Fruit fly (Drosophila melanogaster): ENCODE measurements around the gene PIG-P.
A peak's percentile ranks its signal among the peaks of the same experiment; 100 is the strongest.

Gene PIG-P

DNA sequence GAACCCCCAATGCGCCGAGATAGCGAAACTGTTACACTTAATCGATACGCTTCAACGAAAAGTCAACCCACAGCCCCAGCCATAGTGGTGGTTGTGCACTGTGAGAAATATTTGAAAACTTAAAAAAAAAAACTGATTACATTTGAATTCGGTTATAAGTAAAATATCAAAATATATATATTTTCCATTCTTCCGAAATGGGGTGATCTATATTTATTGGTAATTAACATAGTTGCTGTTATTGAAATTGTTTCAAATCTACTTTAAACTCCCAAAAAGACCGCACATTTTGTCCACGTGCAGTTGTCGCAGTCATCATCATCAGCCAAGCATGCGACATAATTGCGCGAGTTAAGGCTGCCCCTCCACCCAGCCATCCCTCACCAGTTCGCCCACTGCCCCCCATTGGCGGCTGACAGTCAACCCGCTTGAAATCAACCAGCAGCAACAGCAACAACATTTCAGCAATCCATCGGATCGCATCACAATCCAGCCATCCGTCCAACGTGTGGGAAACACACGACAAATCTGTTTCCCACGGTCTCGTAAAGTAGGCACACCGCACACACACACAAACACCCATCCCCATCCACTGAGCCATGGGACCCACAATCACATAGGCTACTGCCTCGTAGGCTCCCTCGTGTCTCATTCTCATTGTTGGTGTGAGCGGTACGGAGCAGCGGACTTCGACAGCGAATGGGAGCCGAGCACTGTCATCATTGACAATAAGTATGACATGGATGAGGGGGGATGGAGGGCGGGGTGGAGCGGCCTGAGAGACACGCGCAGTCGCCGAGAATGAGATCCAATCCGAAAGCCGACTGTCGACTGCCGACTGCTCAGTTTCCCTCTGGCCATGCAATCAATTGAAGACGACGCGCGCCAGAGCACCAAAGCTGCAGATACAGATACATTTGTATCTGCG lies 37.5 kb downstream of the PIG-P start (continued):
- TF ChIP-seq CG11247 (GFP tag; IDR thresholded peaks at IDR 0.05) (no peak), HLH3B (GFP tag; IDR thresholded peaks at IDR 0.05) (peak; percentile 31; the same call in 1 of the 2 replicates), CG2875 (GFP tag; optimal IDR thresholded peaks at IDR 0.05) (peak; percentile 55), az2 (GFP tag; optimal IDR thresholded peaks at IDR 0.05) (peak; percentile 67), CG10321 (GFP tag; IDR thresholded peaks at IDR 0.05) (no peak), pfk (GFP tag; optimal IDR thresholded peaks at IDR 0.05) (no peak), CG10462 (GFP tag; optimal IDR thresholded peaks at IDR 0.05) (peak; percentile 21), Bteb2 (GFP tag; optimal IDR thresholded peaks at IDR 0.05) (no peak), tap (tag; optimal IDR thresholded peaks at IDR 0.05) (peak; percentile 1), CG4328 (GFP tag; optimal IDR thresholded peaks at IDR 0.05) (no peak), tll (GFP tag; optimal IDR thresholded peaks at IDR 0.05) (no peak), CG11696 (GFP tag; IDR thresholded peaks at IDR 0.05) (no peak), onecut (GFP tag; IDR thresholded peaks at IDR 0.05) (0 out of 2 replicates have a peak, but pooled peaks have one; percentile 15), Doc3 (GFP tag; IDR thresholded peaks at IDR 0.05; ENCODE audit: partially characterized antibody) (no peak), CG17568 (GFP tag; optimal IDR thresholded peaks at IDR 0.05) (no peak), CG2712 (tag; optimal IDR thresholded peaks at IDR 0.05) (peak; percentile 71), stc (GFP tag; IDR thresholded peaks at IDR 0.05) (peak; percentile 70), h (optimal IDR thresholded peaks at IDR 0.05) (peak; percentile 56), CoRest (tag; optimal IDR thresholded peaks at IDR 0.05) (peak; percentile 63), CG8281 (tag; optimal IDR thresholded peaks at IDR 0.05) (peak; percentile 66), pho (GFP tag; optimal IDR thresholded peaks at IDR 0.05) (no peak), CG10654 (GFP tag; optimal IDR thresholded peaks at IDR 0.05) (peak; percentile 53), bbx (GFP tag; IDR thresholded peaks at IDR 0.05; ENCODE audit: partially characterized antibody) (0 out of 2 replicates have a peak, but pooled peaks have one; percentile 51), Neu2 (GFP tag; optimal IDR thresholded peaks at IDR 0.05; ENCODE audit: borderline replicate concordance) (no peak), HmgD (GFP tag; optimal IDR thresholded peaks at IDR 0.05) (no peak), CG18011 (GFP tag; optimal IDR thresholded peaks at IDR 0.05) (no peak), otp (GFP tag; IDR thresholded peaks at IDR 0.05) (no peak), ro (GFP tag; IDR thresholded peaks at IDR 0.05) (no peak), CG3163 (GFP tag; optimal IDR thresholded peaks at IDR 0.05) (no peak), CG16815 (GFP tag; optimal IDR thresholded peaks at IDR 0.05) (peak; percentile 49), CG3838 (GFP tag; optimal IDR thresholded peaks at IDR 0.05) (no peak), Xrp1 (GFP tag; IDR thresholded peaks at IDR 0.05) (peak; percentile 78), ab (GFP tag; optimal IDR thresholded peaks at IDR 0.05) (no peak), CG15269 (tag; optimal IDR thresholded peaks at IDR 0.05) (peak; percentile 72), bigmax (GFP tag; optimal IDR thresholded peaks at IDR 0.05) (no peak), CG31441 (GFP tag; IDR thresholded peaks at IDR 0.05) (peak; percentile 90), H15 (GFP tag; IDR thresholded peaks at IDR 0.05) (no peak; the same call in 2 of the 3 replicates), CG1792 (GFP tag; optimal IDR thresholded peaks at IDR 0.05) (no peak), BEAF-32 (GFP tag; optimal IDR thresholded peaks at IDR 0.05) (no peak), Dbx (GFP tag; IDR thresholded peaks at IDR 0.05) (no peak), B-H1 (GFP tag; IDR thresholded peaks at IDR 0.05) (peak; percentile 47; the same call in 2 of the 3 replicates), CG15514 (GFP tag; optimal IDR thresholded peaks at IDR 0.05) (peak; percentile 8), exex (tag; optimal IDR thresholded peaks at IDR 0.05) (peak; percentile 2), CG7987 (GFP tag; optimal IDR thresholded peaks at IDR 0.05) (peak; percentile 22), ken (GFP tag; IDR thresholded peaks at IDR 0.05) (no peak), CG8359 (GFP tag; optimal IDR thresholded peaks at IDR 0.05; ENCODE audit: borderline replicate concordance) (peak; percentile 22), Eip74EF (GFP tag; optimal IDR thresholded peaks at IDR 0.05) (peak in 1 of 2 experiments; percentile 5), Hr3 (GFP tag; optimal IDR thresholded peaks at IDR 0.05) (peak; percentile 57)

Data from whole organism, embryonic.